Worm (Caenorhabditis elegans): ENCODE results near the gene F57F4.1.

ce11 chrV:6427433-6427832 lies 37.2 kb downstream of the F57F4.1 start:
- TF ChIP-seq pes-1 (GFP tag; IDR thresholded peaks at IDR 0.05), result no peak
- TF ChIP-seq tbx-37 (GFP tag; conservative IDR thresholded peaks at IDR 0.05), result no peak
